Worm (Caenorhabditis elegans) whole organism, midembryonic: ENCODE measurements around the gene F08G2.8.
"Not testable (repeated sequence)": the region's sequence is repeated elsewhere in the genome, so short reads cannot be mapped to it uniquely, and the experiment has no call there.

ENCODE experiments used
- T22C8.4 ChIP-seq: fragments of 200-800 bp; sonication (Bioruptor generic); IDR thresholded peaks from 2 replicates; pipeline ENCODE4 v1.3.6; 2022; ENCODE audit warnings: missing genetic modification characterization, missing compliant biosample characterization
- cog-1 ChIP-seq: sonication (generic microtip); optimal IDR thresholded peaks from 2 replicates; lab custom pipeline; 2016; ENCODE audit warnings: missing genetic modification characterization, missing compliant biosample characterization
- flt-1 ChIP-seq: fragments of 200-800 bp; sonication (Bioruptor generic); IDR thresholded peaks from 2 replicates; pipeline ENCODE4 v1.3.6; 2022; ENCODE audit warnings: missing genetic modification characterization, missing compliant biosample characterization
- klf-2 ChIP-seq: fragments of 200-800 bp; sonication (Bioruptor generic); conservative IDR thresholded peaks from 2 replicates; pipeline ENCODE4 v1.3.6; 2022; ENCODE audit warnings: missing genetic modification reagents, missing genetic modification characterization, missing compliant biosample characterization
- med-1 ChIP-seq: sonication (generic microtip); optimal IDR thresholded peaks from 2 replicates; lab custom pipeline; 2017; ENCODE audit warnings: missing genetic modification characterization, mild to moderate bottlenecking, missing compliant biosample characterization, antibody characterized with exemption, missing genetic modification reagents; ENCODE audit not compliant: insufficient read depth
- ref-1 ChIP-seq: fragments of 200-800 bp; sonication (Bioruptor generic); conservative IDR thresholded peaks from 2 replicates; pipeline ENCODE4 v1.3.6; 2022; ENCODE audit warnings: missing genetic modification reagents, missing genetic modification characterization, missing compliant biosample characterization
- tab-1 ChIP-seq: fragments of 200-800 bp; sonication (Bioruptor generic); IDR thresholded peaks from 2 replicates; pipeline ENCODE4 v1.3.6; 2022; ENCODE audit warnings: missing genetic modification characterization, missing compliant biosample characterization
- ztf-23 ChIP-seq: fragments of 200-800 bp; sonication (Bioruptor generic); IDR thresholded peaks from 2 replicates; pipeline ENCODE4 v1.3.6; 2022; ENCODE audit warnings: missing genetic modification reagents, missing genetic modification characterization, missing compliant biosample characterization
- ztf-29 ChIP-seq: fragments of 200-800 bp; sonication (Bioruptor generic); IDR thresholded peaks from 2 replicates; pipeline ENCODE4 v1.3.6; 2022; ENCODE audit warnings: missing genetic modification reagents, missing genetic modification characterization, missing compliant biosample characterization

The F08G2.8 gene

ce11 chrII:13852004-13852403 is at the start of gene F08G2.8:
TSS of gene F08G2.8 (plus strand) at chrII:13852304.
- no peak for TF ChIP-seq cog-1 (tag; lab: Kevin White, UChicago)
- TF ChIP-seq klf-2 (GFP tag; lab: Robert Waterston, UW): no peak
- no peak for TF ChIP-seq med-1
- TF ChIP-seq ztf-23: no peak
- TF ChIP-seq tab-1: no peak
- no peak for TF ChIP-seq ztf-29 (GFP tag; lab: Robert Waterston, UW)
- no peak for TF ChIP-seq ref-1
- no peak for TF ChIP-seq flt-1
- TF ChIP-seq T22C8.4 (GFP tag; lab: Robert Waterston, UW): no peak

- no peak for TF ChIP-seq tab-1
- TF ChIP-seq ref-1: no peak
- TF ChIP-seq klf-2 (GFP tag; lab: Robert Waterston, UW): no peak
- TF ChIP-seq ztf-29 (GFP tag; lab: Robert Waterston, UW): no peak
- TF ChIP-seq med-1: no peak
- no peak for TF ChIP-seq T22C8.4 (GFP tag; lab: Robert Waterston, UW)
- TF ChIP-seq ztf-23: no peak
- TF ChIP-seq flt-1: no peak
- TF ChIP-seq cog-1 (tag; lab: Kevin White, UChicago): no peak
These were observed 45.8 kb upstream of the F08G2.8 start for ce11 chrII:13806269-13806668.

- TF ChIP-seq ztf-23: no peak
- no peak for TF ChIP-seq flt-1
- no peak for TF ChIP-seq ztf-29 (GFP tag; lab: Robert Waterston, UW)
- no peak for TF ChIP-seq med-1
- no peak for TF ChIP-seq tab-1
- TF ChIP-seq klf-2 (GFP tag; lab: Robert Waterston, UW): no peak
These were observed 39.8 kb upstream of the F08G2.8 start for ce11 chrII:13812335-13812734.

- TF ChIP-seq ztf-29 (GFP tag; lab: Robert Waterston, UW): no peak
- no peak for TF ChIP-seq med-1
- TF ChIP-seq tab-1: no peak
- TF ChIP-seq klf-2 (GFP tag; lab: Robert Waterston, UW): no peak
- no peak for TF ChIP-seq T22C8.4 (GFP tag; lab: Robert Waterston, UW)
- no peak for TF ChIP-seq ref-1
These were observed 38.7 kb upstream of the F08G2.8 start for ce11 chrII:13813413-13813812.

- TF ChIP-seq ztf-23 (no peak), cog-1 (tag; lab: Kevin White, UChicago) (no peak), T22C8.4 (GFP tag; lab: Robert Waterston, UW) (no peak), flt-1 (no peak), ztf-29 (GFP tag; lab: Robert Waterston, UW) (no peak), ref-1 (no peak), tab-1 (no peak)
These were observed 38.2 kb upstream of the F08G2.8 start for ce11 chrII:13813950-13814349.

ce11 chrII:13815513-13815912 is 36.6 kb upstream of the F08G2.8 start:
- TF ChIP-seq klf-2 (GFP tag; lab: Robert Waterston, UW) (no peak), ztf-29 (GFP tag; lab: Robert Waterston, UW) (no peak), ref-1 (no peak), T22C8.4 (GFP tag; lab: Robert Waterston, UW) (no peak), flt-1 (no peak), cog-1 (tag; lab: Kevin White, UChicago) (no peak), med-1 (no peak), ztf-23 (no peak), tab-1 (no peak)

- peak; percentile 84 for TF ChIP-seq flt-1
These were observed 34.6 kb upstream of the F08G2.8 start for ce11 chrII:13817474-13817873.

- not testable (repeated sequence) for TF ChIP-seq ref-1; ztf-23; cog-1 (tag; lab: Kevin White, UChicago)
These were observed 34.1 kb upstream of the F08G2.8 start, which contains the start of gene his-16 for ce11 chrII:13818043-13818442. TSS of gene his-16 (minus strand) at chrII:13818143.

- TF ChIP-seq flt-1: peak; percentile 71
These were observed 27.5 kb upstream of the F08G2.8 start for ce11 chrII:13824570-13824969.

ce11 chrII:13828597-13828996 is 23.5 kb upstream of the F08G2.8 start, which contains the start of gene his-42:
TSS of gene his-42 (minus strand) at chrII:13828697.
- TF ChIP-seq tab-1 (no peak), klf-2 (GFP tag; lab: Robert Waterston, UW) (no peak), med-1 (no peak), ztf-29 (GFP tag; lab: Robert Waterston, UW) (no peak), ztf-23 (no peak), flt-1 (no peak), ref-1 (no peak), T22C8.4 (GFP tag; lab: Robert Waterston, UW) (no peak), cog-1 (tag; lab: Kevin White, UChicago) (no peak)

ce11 chrII:13829123-13829996 is 22.7 kb upstream of the F08G2.8 start:
- peak; percentile 56; the same call in 1 of the 2 replicates for TF ChIP-seq flt-1

ce11 chrII:13830255-13830654 is 21.8 kb upstream of the F08G2.8 start, which contains the start of gene F08G2.4:
TSS of gene F08G2.4 (plus strand) at chrII:13830602.
- TF ChIP-seq med-1: no peak
- TF ChIP-seq cog-1 (tag; lab: Kevin White, UChicago): no peak
- no peak for TF ChIP-seq ref-1
- no peak for TF ChIP-seq ztf-23
- no peak for TF ChIP-seq klf-2 (GFP tag; lab: Robert Waterston, UW)
- TF ChIP-seq ztf-29 (GFP tag; lab: Robert Waterston, UW): no peak
- no peak for TF ChIP-seq tab-1
- TF ChIP-seq flt-1: no peak
- no peak for TF ChIP-seq T22C8.4 (GFP tag; lab: Robert Waterston, UW)
